Worm (Caenorhabditis elegans) whole organism, late embryonic: ENCODE results near the gene W10G11.2.

Experiments
- C08G9.2 ChIP-seq: sonication (generic microtip); optimal IDR thresholded peaks from 2 replicates; lab custom pipeline; 2016; ENCODE audit warnings: mild to moderate bottlenecking, missing genetic modification characterization, moderate library complexity, missing compliant biosample characterization
- K09A11.1 ChIP-seq: sonication (generic microtip); optimal IDR thresholded peaks from 2 replicates; lab custom pipeline; 2017; ENCODE audit warnings: antibody characterized with exemption, mild to moderate bottlenecking, missing genetic modification characterization, missing compliant biosample characterization; ENCODE audit not compliant: insufficient read depth
- T23F11.4 ChIP-seq: fragments of 200-800 bp; sonication (Bioruptor generic); optimal IDR thresholded peaks from 2 replicates; lab custom pipeline; 2018; ENCODE audit warnings: mild to moderate bottlenecking, missing genetic modification characterization, missing compliant biosample characterization
- Y22D7AL.16 ChIP-seq: sonication (generic microtip); optimal IDR thresholded peaks from 2 replicates; lab custom pipeline; 2016; ENCODE audit warnings: missing genetic modification characterization, missing compliant biosample characterization
- ahr-1 ChIP-seq: sonication (generic microtip); optimal IDR thresholded peaks from 2 replicates; lab custom pipeline; 2016; ENCODE audit warnings: missing genetic modification characterization, missing compliant biosample characterization
- ceh-14 ChIP-seq: sonication (generic microtip); optimal IDR thresholded peaks from 2 replicates; lab custom pipeline; 2016; ENCODE audit warnings: missing genotype, missing genetic modification characterization, missing compliant biosample characterization
- ceh-2 ChIP-seq: sonication (generic microtip); optimal IDR thresholded peaks from 2 replicates; lab custom pipeline; 2016; ENCODE audit warnings: missing genotype, missing genetic modification characterization, missing compliant biosample characterization
- ceh-24 ChIP-seq: sonication (generic microtip); optimal IDR thresholded peaks from 2 replicates; lab custom pipeline; 2016; ENCODE audit warnings: mild to moderate bottlenecking, missing genetic modification characterization, missing compliant biosample characterization
- ceh-31 ChIP-seq: sonication (generic microtip); optimal IDR thresholded peaks from 2 replicates; lab custom pipeline; 2016; ENCODE audit warnings: missing genetic modification characterization, missing compliant biosample characterization
- ceh-45 ChIP-seq: fragments of 200-800 bp; sonication (Bioruptor generic); IDR thresholded peaks from 2 replicates; pipeline ENCODE4 v1.3.6; 2022; ENCODE audit warnings: missing genetic modification reagents, missing genetic modification characterization, missing compliant biosample characterization
- ceh-6 ChIP-seq: fragments of 200-800 bp; sonication (Bioruptor generic); optimal IDR thresholded peaks from 2 replicates; lab custom pipeline; 2018; ENCODE audit warnings: mild to moderate bottlenecking, missing genetic modification characterization, missing compliant biosample characterization
- che-1 ChIP-seq: sonication (generic microtip); optimal IDR thresholded peaks from 2 replicates; lab custom pipeline; 2016; ENCODE audit warnings: mild to moderate bottlenecking, missing genetic modification characterization, missing compliant biosample characterization
- elt-2 ChIP-seq: sonication (generic microtip); optimal IDR thresholded peaks from 2 replicates; lab custom pipeline; 2016; ENCODE audit warnings: missing genetic modification reagents, missing genetic modification characterization, missing compliant biosample characterization
- ets-4 ChIP-seq: sonication (generic microtip); optimal IDR thresholded peaks from 2 replicates; lab custom pipeline; 2016; ENCODE audit warnings: missing genetic modification characterization, missing compliant biosample characterization
- fax-1 ChIP-seq: sonication (generic microtip); optimal IDR thresholded peaks from 2 replicates; lab custom pipeline; 2016; ENCODE audit warnings: missing genotype, missing genetic modification characterization, missing compliant biosample characterization
- fkh-10 ChIP-seq: fragments of 150-350 bp; optimal IDR thresholded peaks from 2 replicates; lab custom pipeline; 2014; ENCODE audit warnings: missing biosample characterization, missing genetic modification reagents, missing genetic modification characterization
- fkh-6 ChIP-seq: sonication (generic microtip); optimal IDR thresholded peaks from 2 replicates; lab custom pipeline; 2016; ENCODE audit warnings: missing genetic modification characterization, missing compliant biosample characterization
- gmeb-2 ChIP-seq: sonication (generic microtip); optimal IDR thresholded peaks from 2 replicates; lab custom pipeline; 2016; ENCODE audit warnings: missing genetic modification characterization, inconsistent platforms, missing compliant biosample characterization
- hlh-13 ChIP-seq: fragments of 200-800 bp; sonication (Bioruptor generic); optimal IDR thresholded peaks from 2 replicates; lab custom pipeline; 2018; ENCODE audit warnings: mild to moderate bottlenecking, missing genetic modification characterization, missing compliant biosample characterization
- hlh-6 ChIP-seq: sonication (generic microtip); optimal IDR thresholded peaks from 2 replicates; lab custom pipeline; 2016; ENCODE audit warnings: missing genotype, missing genetic modification characterization, missing compliant biosample characterization
- hlh-8 ChIP-seq: sonication (generic microtip); optimal IDR thresholded peaks from 2 replicates; lab custom pipeline; 2016; ENCODE audit warnings: missing genotype, missing genetic modification characterization, missing compliant biosample characterization
- lim-6 ChIP-seq: sonication (generic microtip); optimal IDR thresholded peaks from 2 replicates; lab custom pipeline; 2016; ENCODE audit warnings: missing genetic modification characterization, missing compliant biosample characterization
- lin-11 ChIP-seq: fragments of 200-800 bp; sonication (Bioruptor generic); optimal IDR thresholded peaks from 2 replicates; lab custom pipeline; 2018; ENCODE audit warnings: mild to moderate bottlenecking, missing genetic modification characterization, missing compliant biosample characterization
- nfya-1 ChIP-seq: sonication (generic microtip); optimal IDR thresholded peaks from 2 replicates; lab custom pipeline; 2017; ENCODE audit warnings: missing genetic modification characterization, mild to moderate bottlenecking, missing compliant biosample characterization, antibody characterized with exemption, moderate library complexity
- npax-4 ChIP-seq: sonication (generic microtip); optimal IDR thresholded peaks from 2 replicates; lab custom pipeline; 2016; ENCODE audit warnings: missing genetic modification characterization, missing compliant biosample characterization
- pag-3 ChIP-seq: sonication (generic microtip); optimal IDR thresholded peaks from 2 replicates; lab custom pipeline; 2016; ENCODE audit warnings: missing compliant biosample characterization, missing genetic modification characterization, borderline replicate concordance
- pha-4 ChIP-seq: fragments of 150-350 bp; optimal IDR thresholded peaks from 2 replicates; lab custom pipeline; 2018; ENCODE audit warnings: missing biosample characterization, missing genetic modification reagents, missing genetic modification characterization
- pqm-1 ChIP-seq: sonication (generic microtip); optimal IDR thresholded peaks from 2 replicates; lab custom pipeline; 2016; ENCODE audit warnings: missing genetic modification characterization, missing compliant biosample characterization
- pros-1 ChIP-seq: fragments of 150-350 bp; optimal IDR thresholded peaks from 2 replicates; lab custom pipeline; 2014; ENCODE audit warnings: missing biosample characterization, missing genetic modification reagents, missing genetic modification characterization
- ref-2 ChIP-seq: sonication (generic microtip); optimal IDR thresholded peaks from 2 replicates; lab custom pipeline; 2016; ENCODE audit warnings: missing genetic modification characterization, missing compliant biosample characterization
- rnt-1 ChIP-seq: sonication (generic microtip); optimal IDR thresholded peaks from 2 replicates; lab custom pipeline; 2016; ENCODE audit warnings: missing genetic modification characterization, missing compliant biosample characterization
- sox-4 ChIP-seq: sonication (generic microtip); optimal IDR thresholded peaks from 2 replicates; lab custom pipeline; 2017; ENCODE audit warnings: mild to moderate bottlenecking, missing genetic modification characterization, inconsistent platforms, missing compliant biosample characterization
- syd-9 ChIP-seq: sonication (generic microtip); optimal IDR thresholded peaks from 2 replicates; lab custom pipeline; 2016; ENCODE audit warnings: mild to moderate bottlenecking, missing genetic modification characterization, moderate library complexity, missing compliant biosample characterization
- tbx-2 ChIP-seq: sonication (generic microtip); optimal IDR thresholded peaks from 2 replicates; lab custom pipeline; 2016; ENCODE audit warnings: missing genetic modification characterization, missing compliant biosample characterization
- unc-42 ChIP-seq: sonication (generic microtip); optimal IDR thresholded peaks from 2 replicates; lab custom pipeline; 2016; ENCODE audit warnings: missing genotype, missing genetic modification characterization, missing compliant biosample characterization
- unc-86 ChIP-seq: sonication (generic microtip); optimal IDR thresholded peaks from 2 replicates; lab custom pipeline; 2016; ENCODE audit warnings: missing genetic modification characterization, missing compliant biosample characterization
- zip-5 ChIP-seq: sonication (generic microtip); optimal IDR thresholded peaks from 2 replicates; lab custom pipeline; 2016; ENCODE audit warnings: missing genetic modification characterization, missing compliant biosample characterization

W10G11.2 gene

DNA sequence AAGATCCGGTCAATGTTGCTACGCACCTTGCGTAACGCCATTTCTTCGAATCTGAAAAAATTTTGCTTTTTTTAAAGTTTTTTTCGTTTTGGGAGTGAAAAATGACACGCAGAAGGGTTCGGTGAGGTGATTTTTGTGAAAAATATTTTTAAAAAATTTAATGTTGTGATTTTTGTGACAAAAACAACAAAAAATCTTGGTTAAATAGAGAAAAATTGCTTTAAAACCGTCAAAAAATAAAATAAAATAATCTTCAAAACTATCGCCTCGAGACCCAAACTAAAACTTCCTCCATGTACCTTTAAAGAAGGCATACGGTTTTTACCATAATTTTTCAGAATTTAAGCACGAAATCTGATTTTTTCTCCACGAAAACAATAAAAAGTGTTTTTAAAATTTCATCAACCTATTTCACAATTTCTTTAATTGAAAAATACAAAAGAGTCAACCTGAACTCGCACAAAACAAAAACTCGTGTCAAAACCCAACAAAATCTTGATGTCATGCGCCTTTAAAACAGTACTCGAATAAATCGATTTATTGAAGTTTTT lies 15.0 kb downstream of the W10G11.2 start, which contains the start of gene apd-3:
TSS of gene apd-3 (minus strand) at position 51 of the 551 bp plus-strand sequence.
- no peak for TF ChIP-seq ceh-45 (GFP tag; lab: Robert Waterston, UW)
- no peak for TF ChIP-seq pqm-1
- TF ChIP-seq T23F11.4 (GFP tag; lab: Kevin White, UChicago): no peak
- no peak for TF ChIP-seq C08G9.2 (tag; lab: Kevin White, UChicago)
- no peak for TF ChIP-seq ceh-31 (tag; lab: Kevin White, UChicago)
- no peak for TF ChIP-seq elt-2 (tag; lab: Kevin White, UChicago)
- TF ChIP-seq, all 69 proteins: peak for 0

DNA sequence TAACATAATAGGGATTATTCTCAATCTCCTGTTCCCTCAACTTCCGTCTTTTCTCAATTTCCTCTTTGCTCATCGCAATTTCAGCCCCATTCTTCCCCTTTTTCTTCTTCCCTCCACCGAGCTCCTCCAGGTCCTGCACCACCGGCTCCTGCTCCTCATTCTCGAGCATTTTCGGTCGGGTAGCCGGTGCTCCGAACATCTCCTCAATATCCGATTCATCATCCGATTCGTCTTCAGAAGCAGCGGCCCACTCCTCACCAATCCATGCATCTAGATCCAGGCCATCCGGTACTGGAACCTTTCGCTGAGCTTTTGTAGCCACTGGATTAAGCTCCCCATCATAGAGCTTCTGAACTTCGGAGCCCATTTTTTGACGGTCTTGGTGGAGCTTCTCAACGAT lies 21.3 kb downstream of the W10G11.2 start:
- TF ChIP-seq syd-9 (tag; lab: Kevin White, UChicago): no peak
- no peak for TF ChIP-seq hlh-8
- TF ChIP-seq K09A11.1 (tag; lab: Kevin White, UChicago): no peak
- no peak for TF ChIP-seq pros-1
- no peak for TF ChIP-seq fkh-6 (tag; lab: Kevin White, UChicago)
- TF ChIP-seq unc-86 (tag; lab: Kevin White, UChicago): no peak
- TF ChIP-seq Y22D7AL.16 (tag; lab: Kevin White, UChicago): no peak
- no peak for TF ChIP-seq nfya-1
- TF ChIP-seq unc-42 (tag; lab: Kevin White, UChicago): no peak
- no peak for TF ChIP-seq hlh-13 (GFP tag; lab: Kevin White, UChicago)
- no peak for TF ChIP-seq ceh-6 (GFP tag; lab: Kevin White, UChicago)
- no peak for TF ChIP-seq ceh-45 (GFP tag; lab: Robert Waterston, UW)
- TF ChIP-seq gmeb-2 (tag; lab: Kevin White, UChicago): no peak
- no peak for TF ChIP-seq fkh-10 (GFP tag; lab: Kevin White, UChicago)
- TF ChIP-seq che-1: no peak

DNA sequence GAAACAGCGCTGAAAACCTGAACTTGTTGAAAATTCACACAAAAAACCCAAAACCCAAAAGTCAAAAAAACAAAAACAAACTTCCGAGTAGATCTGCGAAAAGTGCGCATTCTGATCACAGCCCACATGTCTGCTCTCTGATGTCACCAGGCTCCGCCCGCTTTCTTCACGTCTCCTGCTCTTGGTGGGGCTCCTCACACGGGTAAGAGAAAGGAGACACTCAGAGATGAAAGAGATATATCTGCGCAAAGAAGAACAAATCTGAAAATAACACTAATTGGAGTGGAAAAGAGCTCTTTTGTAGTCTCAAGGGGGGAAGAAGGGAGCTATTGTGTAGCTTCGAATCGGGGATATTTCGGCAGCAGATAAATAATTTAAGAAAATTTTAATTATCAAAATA lies 33.2 kb downstream of the W10G11.2 start, which contains the start of gene ncs-6:
TSS of gene ncs-6 (minus strand) at position 261 of the 400 bp plus-strand sequence.
- TF ChIP-seq fax-1: no peak
- TF ChIP-seq lin-11 (tag; lab: Kevin White, UChicago): no peak
- TF ChIP-seq sox-4 (tag; lab: Kevin White, UChicago): no peak
- no peak for TF ChIP-seq ahr-1 (tag; lab: Kevin White, UChicago)
- no peak for TF ChIP-seq ceh-14 (tag; lab: Kevin White, UChicago)
- no peak for TF ChIP-seq elt-2 (tag; lab: Kevin White, UChicago)
- TF ChIP-seq ets-4: no peak
- no peak for TF ChIP-seq tbx-2 (tag; lab: Kevin White, UChicago)
- no peak for TF ChIP-seq fkh-10 (GFP tag; lab: Kevin White, UChicago)
- no peak for TF ChIP-seq zip-5 (tag; lab: Kevin White, UChicago)
- TF ChIP-seq hlh-13 (GFP tag; lab: Kevin White, UChicago): no peak
- TF ChIP-seq ref-2 (tag; lab: Kevin White, UChicago): no peak
- no peak for TF ChIP-seq rnt-1 (tag; lab: Kevin White, UChicago)
- no peak for TF ChIP-seq unc-42 (tag; lab: Kevin White, UChicago)
- TF ChIP-seq pag-3: no peak
- no peak for TF ChIP-seq ceh-31 (tag; lab: Kevin White, UChicago)

DNA sequence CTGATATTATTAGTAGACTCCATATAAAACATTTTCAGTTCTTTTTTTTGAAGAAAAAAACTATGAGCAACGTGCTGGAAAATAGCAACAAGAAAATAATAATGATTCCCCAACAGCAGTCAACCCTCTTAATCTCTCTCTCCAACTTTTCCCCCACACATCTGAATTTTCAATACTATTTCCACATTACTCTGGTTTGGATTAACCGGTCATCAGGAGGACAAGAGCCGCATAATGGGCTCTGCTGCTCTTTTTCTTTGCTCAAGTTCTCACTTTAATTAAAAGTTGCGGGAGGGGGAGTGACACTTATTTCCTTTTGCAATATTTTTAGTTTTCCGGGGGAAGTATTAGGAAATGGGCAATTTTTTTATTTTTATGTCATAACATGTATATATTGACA lies 34.0 kb downstream of the W10G11.2 start:
- TF ChIP-seq ceh-24 (tag; lab: Kevin White, UChicago) (no peak), hlh-6 (tag; lab: Kevin White, UChicago) (no peak), lim-6 (peak; percentile 17), hlh-13 (GFP tag; lab: Kevin White, UChicago) (no peak), pros-1 (no peak), ceh-2 (tag; lab: Kevin White, UChicago) (no peak), ceh-14 (tag; lab: Kevin White, UChicago) (peak; percentile 67), pha-4 (tag; lab: Kevin White, UChicago) (no peak), ahr-1 (tag; lab: Kevin White, UChicago) (no peak), npax-4 (tag; lab: Kevin White, UChicago) (no peak)
